Worm (Caenorhabditis elegans) whole organism, dauer: ENCODE data around the gene coel-1.

Experiments used
- unc-62 ChIP-seq: sonication (generic microtip); optimal IDR thresholded peaks from 2 replicates; lab custom pipeline; 2017; ENCODE audit warnings: missing biosample characterization, missing genetic modification reagents, missing genetic modification characterization

coel-1 gene

ce11 chrX:4303200-4303599 is 37.7 kb downstream of the coel-1 start:
- no peak for TF ChIP-seq unc-62 (GFP tag; lab: Kevin White, UChicago)

ce11 chrX:4306861-4307260 is 41.4 kb downstream of the coel-1 start, which contains the start of gene pqn-15:
Gene pqn-15 (minus strand): TSS chrX:4306961.
- no peak for TF ChIP-seq unc-62 (GFP tag; lab: Kevin White, UChicago)

- TF ChIP-seq unc-62 (GFP tag; lab: Kevin White, UChicago) = no peak
Measured at ce11 chrX:4307559-4308005, 42.1 kb downstream of the coel-1 start.

- no peak for TF ChIP-seq unc-62 (GFP tag; lab: Kevin White, UChicago)
Measured at ce11 chrX:4311668-4312067, 46.2 kb downstream of the coel-1 start, which contains the start of gene C52B9.8. Gene C52B9.8 (minus strand): TSS chrX:4311768.

- no peak for TF ChIP-seq unc-62 (GFP tag; lab: Kevin White, UChicago)
Measured at ce11 chrX:4314939-4315338, 49.5 kb downstream of the coel-1 start.

ce11 chrX:4317095-4317494 is 51.6 kb downstream of the coel-1 start:
- no peak for TF ChIP-seq unc-62 (GFP tag; lab: Kevin White, UChicago)
